Fruit fly (Drosophila melanogaster): Measurements from ENCODE around the gene Tre1.

DNA sequence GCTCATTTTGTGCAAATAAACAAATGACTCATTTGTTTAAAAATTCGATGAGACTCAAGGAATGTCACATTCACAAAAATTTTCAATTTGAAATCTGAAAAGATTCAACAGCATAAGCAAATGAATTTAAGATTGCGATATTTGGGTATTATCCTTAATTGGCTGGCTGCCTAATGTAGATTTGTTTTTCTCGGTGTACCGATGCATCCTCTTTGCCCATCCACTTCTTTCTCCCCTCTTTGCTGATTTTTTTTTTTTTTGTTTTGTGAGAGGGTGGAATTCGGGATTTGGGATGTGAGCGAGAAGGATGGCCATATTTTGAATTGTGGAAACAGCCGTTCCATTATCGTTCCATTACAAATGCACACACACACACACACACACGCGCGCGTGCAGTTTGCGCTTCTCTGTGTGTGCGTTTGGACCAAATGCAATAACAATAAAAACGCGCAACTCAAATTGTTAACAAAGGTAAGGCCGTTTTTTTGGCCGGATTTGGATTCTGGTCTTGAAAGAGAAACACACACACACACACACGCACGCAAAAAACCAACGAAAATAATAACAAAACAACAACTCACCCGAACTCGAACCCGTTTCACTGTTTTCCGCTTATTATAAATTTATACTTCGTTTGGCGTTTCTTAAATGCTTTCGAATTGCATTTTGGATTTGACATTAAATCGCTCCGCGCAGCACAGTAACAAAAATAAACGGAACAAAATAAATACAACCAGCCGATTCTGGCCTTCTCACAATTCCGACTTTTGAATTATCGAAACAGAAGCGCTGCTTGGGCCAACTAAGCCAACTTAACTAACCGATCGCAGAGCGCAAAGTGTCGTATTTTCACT is 471 bp downstream of the Tre1 start:
- TF ChIP-seq h (optimal IDR thresholded peaks at IDR 0.05): no peak
- TF ChIP-seq psq (optimal IDR thresholded peaks at IDR 0.05): no peak
- TF ChIP-seq insv (optimal IDR thresholded peaks at IDR 0.05): no peak
- no peak for TF ChIP-seq ttk (optimal IDR thresholded peaks at IDR 0.05)
- TF ChIP-seq Myc (optimal IDR thresholded peaks at IDR 0.05): no peak
- no peak for TF ChIP-seq Sin3A (optimal IDR thresholded peaks at IDR 0.05)

Measured in Kc167 (cell line).